Fruit fly (Drosophila melanogaster): ENCODE data around the gene Lmpt.

DNA sequence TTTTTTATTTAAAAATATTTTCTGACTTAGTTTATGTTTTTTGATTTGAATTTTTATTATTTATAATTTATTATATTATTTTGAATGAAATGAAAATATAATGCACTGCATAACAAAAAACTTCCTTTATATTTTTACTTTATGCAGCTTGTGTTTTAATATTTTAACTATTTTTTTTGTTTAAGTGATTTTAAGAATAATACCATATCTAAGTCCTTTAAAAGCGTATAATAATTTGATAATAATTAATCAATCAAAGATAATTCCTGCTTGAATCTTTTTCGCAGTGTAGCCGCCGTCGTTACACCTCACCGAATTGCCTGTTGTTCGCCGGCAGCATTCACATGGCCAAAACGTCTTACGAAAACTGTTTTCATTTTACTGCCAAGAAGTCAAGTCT, 39.9 kb upstream of the Lmpt start:
- TF ChIP-seq ttk (optimal IDR thresholded peaks at IDR 0.05) (no peak), h (optimal IDR thresholded peaks at IDR 0.05) (no peak), Myc (optimal IDR thresholded peaks at IDR 0.05) (no peak), psq (optimal IDR thresholded peaks at IDR 0.05) (no peak)
